Fruit fly (Drosophila melanogaster) whole organism, embryonic: ENCODE data around the gene CG14966.

Experiments used
- CG10147 ChIP-seq: fragments of 200-800 bp; sonication (Bioruptor generic); optimal IDR thresholded peaks from 2 replicates; lab custom pipeline; 2019; ENCODE audit warnings: missing biosample characterization, mild to moderate bottlenecking, missing genetic modification characterization, moderate library complexity
- CG10267 ChIP-seq: fragments of 200-800 bp; sonication (Bioruptor generic); optimal IDR thresholded peaks from 2 replicates; lab custom pipeline; 2018; ENCODE audit warnings: missing biosample characterization, mild to moderate bottlenecking, missing genetic modification characterization, moderate library complexity
- CG11093 ChIP-seq: fragments of 200-800 bp; sonication (Bioruptor generic); IDR thresholded peaks from 3 replicates; pipeline ENCODE4 v1.3.6; 2022; ENCODE audit warnings: missing biosample characterization, missing genetic modification characterization
- CG12659 ChIP-seq: fragments of 200-800 bp; sonication (Bioruptor generic); optimal IDR thresholded peaks from 3 replicates; lab custom pipeline; 2017; ENCODE audit warnings: mild to moderate bottlenecking, missing biosample characterization, missing genetic modification reagents, missing genetic modification characterization
- CG13287 ChIP-seq: fragments of 200-800 bp; sonication (Bioruptor generic); IDR thresholded peaks from 2 replicates; pipeline ENCODE4 v1.3.6; 2022; ENCODE audit warnings: missing biosample characterization, missing genetic modification characterization; ENCODE audit not compliant: partially characterized antibody
- CG13424 ChIP-seq: fragments of 200-800 bp; sonication (Bioruptor generic); optimal IDR thresholded peaks from 2 replicates; lab custom pipeline; 2019; ENCODE audit warnings: missing biosample characterization, mild to moderate bottlenecking, missing genetic modification characterization, moderate library complexity
- CG15479 ChIP-seq: fragments of 200-800 bp; sonication (Bioruptor generic); optimal IDR thresholded peaks from 3 replicates; lab custom pipeline; 2019; ENCODE audit warnings: missing biosample characterization, mild to moderate bottlenecking, missing genetic modification characterization, moderate library complexity
- CG15601 ChIP-seq: fragments of 200-800 bp; sonication (Bioruptor generic); optimal IDR thresholded peaks from 3 replicates; lab custom pipeline; 2019; ENCODE audit warnings: missing biosample characterization, mild to moderate bottlenecking, missing genetic modification characterization, moderate library complexity
- CG16813 ChIP-seq: fragments of 200-800 bp; sonication (Bioruptor generic); IDR thresholded peaks from 3 replicates; pipeline ENCODE4 v1.3.6; 2022; ENCODE audit warnings: missing biosample characterization, missing genetic modification characterization; ENCODE audit not compliant: partially characterized antibody
- CG17829 ChIP-seq: fragments of 200-800 bp; optimal IDR thresholded peaks from 2 replicates; lab custom pipeline; 2019; ENCODE audit warnings: missing biosample characterization, mild to moderate bottlenecking, missing genetic modification characterization, moderate library complexity
- CG34422 ChIP-seq: fragments of 200-800 bp; sonication (Bioruptor generic); IDR thresholded peaks from 3 replicates; pipeline ENCODE4 v1.3.6; 2022; ENCODE audit warnings: missing biosample characterization, missing genetic modification characterization
- CG3847 ChIP-seq: fragments of 200-800 bp; sonication (Bioruptor generic); IDR thresholded peaks from 2 replicates; pipeline ENCODE4 v1.3.6; 2022; ENCODE audit warnings: missing biosample characterization, missing genetic modification characterization
- CG7357 ChIP-seq: fragments of 200-800 bp; sonication (Bioruptor generic); IDR thresholded peaks from 3 replicates; pipeline ENCODE4 v1.3.6; 2022; ENCODE audit warnings: missing biosample characterization, missing genetic modification characterization
- CG7928 ChIP-seq: fragments of 200-800 bp; sonication (Bioruptor generic); optimal IDR thresholded peaks from 2 replicates; lab custom pipeline; 2017; ENCODE audit warnings: missing biosample characterization, mild to moderate bottlenecking, missing genetic modification characterization
- CG8089 ChIP-seq: fragments of 200-800 bp; sonication (Bioruptor generic); optimal IDR thresholded peaks from 3 replicates; lab custom pipeline; 2016; ENCODE audit warnings: missing biosample characterization, missing genetic modification characterization
- CG8290 ChIP-seq, 3 experiments: fragments of 200-800 bp; sonication (Bioruptor generic); optimal IDR thresholded peaks; 2 replicates each; lab custom pipeline; 2016 to 2019; ENCODE audit warnings: missing biosample characterization in 3 of 3, missing genetic modification characterization in 3 of 3, mild to moderate bottlenecking in 2 of 3, moderate library complexity in 1 of 3
- CG8924 ChIP-seq: fragments of 200-800 bp; optimal IDR thresholded peaks from 3 replicates; lab custom pipeline; 2019; ENCODE audit warnings: missing biosample characterization, mild to moderate bottlenecking, missing genetic modification characterization, moderate library complexity
- CG9437 ChIP-seq: fragments of 200-800 bp; sonication (Bioruptor generic); optimal IDR thresholded peaks from 2 replicates; lab custom pipeline; 2018; ENCODE audit warnings: missing biosample characterization, mild to moderate bottlenecking, missing genetic modification characterization
- CG9932 ChIP-seq: fragments of 200-800 bp; sonication (Bioruptor generic); IDR thresholded peaks from 2 replicates; pipeline ENCODE4 v1.3.6; 2022; ENCODE audit warnings: missing biosample characterization, missing genetic modification characterization
- CTCF ChIP-seq: fragments of 200-800 bp; sonication (Bioruptor generic); optimal IDR thresholded peaks from 2 replicates; lab custom pipeline; 2017; ENCODE audit warnings: missing biosample characterization, mild to moderate bottlenecking, missing genetic modification characterization, moderate library complexity
- Dek ChIP-seq: fragments of 200-800 bp; sonication (Bioruptor generic); optimal IDR thresholded peaks from 3 replicates; lab custom pipeline; 2019; ENCODE audit warnings: missing biosample characterization, mild to moderate bottlenecking, missing genetic modification characterization, moderate library complexity
- Ets97D ChIP-seq: fragments of 200-800 bp; sonication (Bioruptor generic); optimal IDR thresholded peaks from 3 replicates; lab custom pipeline; 2016; ENCODE audit warnings: missing biosample characterization, missing genetic modification characterization
- HLH4C ChIP-seq: fragments of 200-800 bp; sonication (Bioruptor generic); IDR thresholded peaks from 3 replicates; pipeline ENCODE4 v1.3.6; 2022; ENCODE audit warnings: missing biosample characterization, missing genetic modification characterization; ENCODE audit not compliant: partially characterized antibody
- Hmr ChIP-seq: fragments of 200-800 bp; sonication (Bioruptor generic); optimal IDR thresholded peaks from 3 replicates; lab custom pipeline; 2017; ENCODE audit warnings: mild to moderate bottlenecking, missing biosample characterization, missing genetic modification reagents, missing genetic modification characterization
- Hr39 ChIP-seq: fragments of >200 bp; optimal IDR thresholded peaks from 2 replicates; lab custom pipeline; 2017
- Med ChIP-seq: fragments of 200-800 bp; sonication (Bioruptor generic); peaks from one replicate; lab custom pipeline; 2016; ENCODE audit warnings: missing biosample characterization, missing genetic modification characterization, mild to moderate bottlenecking, inconsistent platforms, moderate library complexity
- Meics ChIP-seq: fragments of 200-800 bp; sonication (Bioruptor generic); optimal IDR thresholded peaks from 2 replicates; lab custom pipeline; 2017; ENCODE audit warnings: missing biosample characterization, mild to moderate bottlenecking, missing genetic modification characterization
- Myb ChIP-seq: fragments of 200-800 bp; sonication (Bioruptor generic); optimal IDR thresholded peaks from 2 replicates; lab custom pipeline; 2016; ENCODE audit warnings: missing biosample characterization, missing genetic modification characterization
- NfI ChIP-seq: fragments of 200-800 bp; sonication (Bioruptor generic); optimal IDR thresholded peaks from 3 replicates; lab custom pipeline; 2018; ENCODE audit warnings: missing biosample characterization, mild to moderate bottlenecking, missing genetic modification characterization, moderate library complexity
- Taf1 ChIP-seq: fragments of 200-800 bp; sonication (Bioruptor generic); IDR thresholded peaks from 2 replicates; pipeline ENCODE4 v1.3.6; 2022; ENCODE audit warnings: missing biosample characterization, missing genetic modification characterization
- Xbp1 ChIP-seq: fragments of 200-800 bp; sonication (Bioruptor generic); optimal IDR thresholded peaks from 3 replicates; lab custom pipeline; 2016; ENCODE audit warnings: missing biosample characterization, mild to moderate bottlenecking, missing genetic modification characterization
- ato ChIP-seq: fragments of 200-800 bp; sonication (Bioruptor generic); IDR thresholded peaks from 2 replicates; pipeline ENCODE4 v1.3.6; 2022; ENCODE audit warnings: missing biosample characterization, missing genetic modification characterization; ENCODE audit not compliant: partially characterized antibody
- bbx ChIP-seq: fragments of 200-800 bp; sonication (Bioruptor generic); IDR thresholded peaks from 2 replicates; pipeline ENCODE4 v1.3.6; 2022; ENCODE audit warnings: missing biosample characterization, missing genetic modification characterization; ENCODE audit not compliant: partially characterized antibody
- disco-r ChIP-seq: fragments of 200-800 bp; sonication (Bioruptor generic); optimal IDR thresholded peaks from 2 replicates; lab custom pipeline; 2016; ENCODE audit warnings: missing biosample characterization, missing genetic modification characterization
- dm ChIP-seq: fragments of 200-800 bp; sonication (Bioruptor generic); optimal IDR thresholded peaks from 3 replicates; lab custom pipeline; 2016; ENCODE audit warnings: missing biosample characterization, missing genetic modification characterization
- luna ChIP-seq: fragments of 200-800 bp; sonication (Bioruptor generic); optimal IDR thresholded peaks from 2 replicates; lab custom pipeline; 2016; ENCODE audit warnings: missing biosample characterization, missing genetic modification characterization
- mam ChIP-seq: fragments of 200-800 bp; sonication (Bioruptor generic); optimal IDR thresholded peaks from 3 replicates; lab custom pipeline; 2016; ENCODE audit warnings: missing biosample characterization, missing genetic modification characterization
- pfk ChIP-seq: fragments of 200-800 bp; sonication (Bioruptor generic); optimal IDR thresholded peaks from 2 replicates; lab custom pipeline; 2018; ENCODE audit warnings: missing biosample characterization, mild to moderate bottlenecking, missing genetic modification characterization, moderate library complexity
- pita ChIP-seq: fragments of 200-800 bp; sonication (Bioruptor generic); optimal IDR thresholded peaks from 2 replicates; lab custom pipeline; 2017; ENCODE audit warnings: missing biosample characterization, mild to moderate bottlenecking, missing genetic modification characterization
- ro ChIP-seq: fragments of 200-800 bp; sonication (Bioruptor generic); IDR thresholded peaks from 2 replicates; pipeline ENCODE4 v1.3.6; 2022; ENCODE audit warnings: missing biosample characterization, missing genetic modification characterization
- row ChIP-seq: fragments of 200-800 bp; sonication (Bioruptor generic); IDR thresholded peaks from 3 replicates; pipeline ENCODE4 v1.3.6; 2022; ENCODE audit warnings: missing biosample characterization, missing genetic modification characterization
- salm ChIP-seq: fragments of 200-800 bp; sonication (Bioruptor generic); optimal IDR thresholded peaks from 2 replicates; lab custom pipeline; 2018; ENCODE audit warnings: missing biosample characterization, mild to moderate bottlenecking, missing genetic modification characterization
- sens ChIP-seq: fragments of 200-800 bp; sonication (Bioruptor generic); peaks from one replicate; lab custom pipeline; 2016; ENCODE audit warnings: missing biosample characterization, missing genetic modification characterization
- sna ChIP-seq: fragments of 200-800 bp; sonication (Bioruptor generic); IDR thresholded peaks from 2 replicates; pipeline ENCODE4 v1.3.6; 2022; ENCODE audit warnings: missing biosample characterization, missing genetic modification characterization; ENCODE audit not compliant: partially characterized antibody
- sqz ChIP-seq: fragments of 200-800 bp; sonication (Bioruptor generic); optimal IDR thresholded peaks from 3 replicates; lab custom pipeline; 2018; ENCODE audit warnings: missing biosample characterization, mild to moderate bottlenecking, missing genetic modification characterization
- stwl ChIP-seq: fragments of 200-800 bp; sonication (Bioruptor generic); optimal IDR thresholded peaks from 3 replicates; lab custom pipeline; 2018; ENCODE audit warnings: missing biosample characterization, mild to moderate bottlenecking, missing genetic modification characterization, moderate library complexity
- trh ChIP-seq: fragments of 200-800 bp; sonication (Bioruptor generic); optimal IDR thresholded peaks from 2 replicates; lab custom pipeline; 2016; ENCODE audit warnings: missing biosample characterization, missing genetic modification characterization
- wdn ChIP-seq: fragments of 200-800 bp; sonication (Bioruptor generic); IDR thresholded peaks from 2 replicates; pipeline ENCODE4 v1.3.6; 2022; ENCODE audit warnings: missing biosample characterization, missing genetic modification characterization

Gene CG14966

DNA sequence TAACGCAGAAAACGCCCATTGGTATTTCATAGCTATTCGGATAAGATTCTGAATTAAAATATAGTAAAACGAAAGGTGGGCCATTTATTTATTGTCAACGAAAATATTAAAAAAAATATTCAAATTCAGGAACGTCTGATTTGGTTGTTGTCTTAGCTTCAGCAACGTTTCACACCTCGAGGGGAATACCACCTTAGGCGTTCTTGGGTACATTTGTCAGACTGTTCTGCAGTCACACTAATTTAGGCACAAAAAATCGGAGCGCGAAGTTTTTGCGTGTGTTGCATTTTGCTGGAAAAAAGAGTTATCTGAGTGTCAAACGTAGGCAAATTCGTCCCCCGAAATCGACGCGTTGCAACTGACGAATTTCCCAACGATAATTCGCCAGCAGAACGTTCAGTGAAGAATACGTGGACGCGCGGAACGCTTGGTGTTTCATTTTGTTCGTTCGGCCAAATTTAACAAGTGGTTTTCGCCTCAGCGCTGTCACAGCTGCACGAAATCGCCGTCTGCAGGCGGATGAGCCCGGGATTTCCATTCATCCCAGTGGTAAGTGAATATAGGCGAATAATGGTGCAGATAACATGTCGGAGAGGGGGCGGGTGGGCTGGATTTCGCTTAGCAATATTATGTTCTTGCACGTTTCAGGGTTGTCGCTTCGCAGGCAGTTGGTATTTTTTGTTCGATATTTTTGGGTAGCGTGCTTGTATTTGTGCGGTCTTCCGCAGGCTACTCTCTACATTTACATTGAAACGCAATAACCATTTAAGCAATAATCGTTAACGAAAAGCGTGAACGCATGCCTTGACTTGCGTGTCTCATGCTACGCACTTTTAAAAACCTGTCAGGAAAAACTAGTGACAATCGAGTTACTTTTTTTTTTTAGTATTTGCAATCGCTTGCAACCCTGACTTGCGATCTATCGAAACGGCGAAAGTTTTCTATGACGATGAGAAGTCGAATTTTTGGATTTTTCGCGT is 27.6 kb upstream of the CG14966 start, which contains the start of gene Larp4B (continued):
- TF ChIP-seq CG13287, result peak; percentile 72
- peak; percentile 72 for TF ChIP-seq stwl
- TF ChIP-seq Meics (GFP tag; lab: Kevin White, UChicago), result peak; percentile 7
- peak; percentile 62 for TF ChIP-seq row (GFP tag; lab: Robert Waterston, UW)
- TF ChIP-seq sna (GFP tag; lab: Robert Waterston, UW), result peak; percentile 66
- peak; percentile 20 for TF ChIP-seq CG8924
- peak; percentile 86 for TF ChIP-seq pita (GFP tag; lab: Kevin White, UChicago)
- TF ChIP-seq CG9932, result peak; percentile 50
- TF ChIP-seq Hr39 (lab: Kevin White, UChicago), result no peak
- TF ChIP-seq Xbp1, result peak; percentile 21
- TF ChIP-seq CG8089 (GFP tag; lab: Kevin White, UChicago), result no peak
- TF ChIP-seq CG12659 (GFP tag; lab: Kevin White, UChicago), result peak; percentile 27
- TF ChIP-seq ato (GFP tag; lab: Robert Waterston, UW), result peak; percentile 21; the same call in 1 of the 2 replicates
- peak; percentile 14 for TF ChIP-seq CG13424
- TF ChIP-seq Ets97D, result peak; percentile 73
- no peak for TF ChIP-seq ro (GFP tag; lab: Robert Waterston, UW)
- TF ChIP-seq CG34422, result peak; percentile 56; the same call in 2 of the 3 replicates
- peak; percentile 3 for TF ChIP-seq Dek
- no peak for TF ChIP-seq luna (GFP tag; lab: Kevin White, UChicago)
- TF ChIP-seq disco-r (GFP tag; lab: Kevin White, UChicago), result peak; percentile 55
- TF ChIP-seq Hmr (GFP tag; lab: Kevin White, UChicago), result peak; percentile 41
- TF ChIP-seq NfI, result peak; percentile 21
- peak; percentile 4 for TF ChIP-seq CG8290 (GFP tag; optimal IDR thresholded peaks at IDR 0.05; lab: Kevin White, UChicago)
- no peak for TF ChIP-seq CG8290 (tag; optimal IDR thresholded peaks at IDR 0.05; lab: Kevin White, UChicago)
- peak; percentile 41 for TF ChIP-seq CG7928
- no peak for TF ChIP-seq CG11093 (GFP tag; lab: Robert Waterston, UW)
- peak; percentile 90 for TF ChIP-seq Myb
- peak; percentile 80 for TF ChIP-seq sens
- peak; percentile 24 for TF ChIP-seq CG10267 (tag; lab: Kevin White, UChicago)
- peak; percentile 8 for TF ChIP-seq salm (tag; lab: Kevin White, UChicago)
- TF ChIP-seq wdn (GFP tag; lab: Robert Waterston, UW), result no peak
- TF ChIP-seq CG10147 (GFP tag; lab: Kevin White, UChicago), result peak; percentile 22
- 0 out of 3 replicates have a peak, but pooled peaks have one; percentile 21 for TF ChIP-seq CG7357 (GFP tag; lab: Robert Waterston, UW)
- TF ChIP-seq CG16813 (GFP tag; lab: Robert Waterston, UW), result peak; percentile 72
- peak; percentile 46 for TF ChIP-seq CG9437 (GFP tag; lab: Kevin White, UChicago)
- TF ChIP-seq sqz (GFP tag; lab: Kevin White, UChicago), result peak; percentile 77
- TF ChIP-seq Med (GFP tag; lab: Kevin White, UChicago), result peak; percentile 85
- peak; percentile 22 for TF ChIP-seq CG17829 (tag; lab: Kevin White, UChicago)
- no peak for TF ChIP-seq CG15479 (GFP tag; lab: Kevin White, UChicago)
- peak; percentile 80 for TF ChIP-seq dm (GFP tag; lab: Kevin White, UChicago)
- TF ChIP-seq trh (GFP tag; lab: Kevin White, UChicago), result no peak
- TF ChIP-seq CG15601, result peak; percentile 6
- peak; percentile 28 for TF ChIP-seq mam (GFP tag; lab: Kevin White, UChicago)
- peak; percentile 47 for TF ChIP-seq CG3847
- peak; percentile 55; the same call in 2 of the 3 replicates for TF ChIP-seq HLH4C (GFP tag; lab: Robert Waterston, UW)
- peak; percentile 57 for TF ChIP-seq bbx (GFP tag; lab: Robert Waterston, UW)
- TF ChIP-seq CTCF (GFP tag; lab: Kevin White, UChicago), result peak; percentile 59
- peak; percentile 91 for TF ChIP-seq pfk (GFP tag; lab: Kevin White, UChicago)
- TF ChIP-seq Taf1 (GFP tag; lab: Robert Waterston, UW), result no peak
